Worm (Caenorhabditis elegans) whole organism, L1 larva: Measurements from ENCODE around the gene srx-60.

ENCODE experiments used
- aha-1 ChIP-seq: fragments of 150-350 bp; optimal IDR thresholded peaks from 2 replicates; lab custom pipeline; 2014; ENCODE audit warnings: missing biosample characterization, missing genetic modification characterization
- jun-1 ChIP-seq: fragments of 150-350 bp; optimal IDR thresholded peaks from 2 replicates; lab custom pipeline; 2014; ENCODE audit warnings: missing biosample characterization, missing genetic modification reagents, missing genetic modification characterization
- lin-15B ChIP-seq: fragments of 150-350 bp; sonication (generic microtip); optimal IDR thresholded peaks from 3 replicates; lab custom pipeline; 2014; ENCODE audit warnings: missing biosample characterization, missing genetic modification characterization
- nhr-11 ChIP-seq: fragments of 150-350 bp; optimal IDR thresholded peaks from 2 replicates; lab custom pipeline; 2014; ENCODE audit warnings: missing biosample characterization, missing genetic modification characterization
- nhr-237 ChIP-seq: fragments of 150-350 bp; optimal IDR thresholded peaks from 2 replicates; lab custom pipeline; 2014; ENCODE audit warnings: missing biosample characterization, missing genetic modification characterization
- nhr-76 ChIP-seq: sonication (generic microtip); optimal IDR thresholded peaks from 2 replicates; lab custom pipeline; 2017; ENCODE audit warnings: missing biosample characterization, missing genetic modification characterization

- TF ChIP-seq jun-1, result no peak
- TF ChIP-seq aha-1 (tag; lab: Kevin White, UChicago), result no peak
- no peak for TF ChIP-seq lin-15B (tag; lab: Kevin White, UChicago)
- no peak for TF ChIP-seq nhr-11 (tag; lab: Kevin White, UChicago)
- no peak for TF ChIP-seq nhr-237 (tag; lab: Kevin White, UChicago)
- TF ChIP-seq nhr-76 (tag; lab: Kevin White, UChicago), result no peak
Observed at ce11 chrV:7414909-7415308, 14.2 kb downstream of the srx-60 start, which contains the start of gene F18E3.12.
